Worm (Caenorhabditis elegans): ENCODE results near the gene ceh-43.

The ceh-43 gene

DNA sequence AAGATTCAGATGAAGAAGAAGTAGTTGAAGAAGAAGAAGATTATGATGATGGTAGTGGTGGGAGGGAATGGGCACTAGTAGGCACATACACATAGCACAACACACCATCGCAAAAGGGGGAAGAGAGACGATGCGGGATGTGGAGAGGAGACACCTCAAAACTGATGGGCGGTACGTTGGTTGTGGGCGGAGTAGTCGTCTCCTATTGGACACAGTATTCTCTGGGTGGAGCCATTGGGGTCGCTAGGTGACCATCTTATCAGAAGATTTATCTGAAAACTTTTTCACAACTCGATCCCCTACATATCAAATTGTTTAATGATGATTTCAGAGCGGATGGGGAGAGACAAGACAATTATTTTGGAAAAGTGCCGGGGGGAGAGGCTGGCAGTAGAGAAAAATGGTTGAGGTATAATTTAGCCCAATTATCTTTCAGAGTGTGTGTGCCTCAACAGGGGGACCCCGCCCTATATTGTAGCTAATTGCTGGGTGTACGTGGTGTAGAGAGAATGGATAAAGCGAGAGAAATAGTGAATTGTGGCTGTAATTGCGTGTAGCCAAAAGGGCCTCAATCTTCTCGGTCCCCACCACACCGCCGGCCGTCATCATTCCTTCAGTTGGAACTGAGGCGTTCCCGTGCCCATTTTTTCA, 1.2 kb upstream of the ceh-43 start:
- TF ChIP-seq T22C8.4 (GFP tag; IDR thresholded peaks at IDR 0.05) (no peak), ztf-29 (GFP tag; IDR thresholded peaks at IDR 0.05) (no peak), flt-1 (GFP tag; IDR thresholded peaks at IDR 0.05) (0 out of 2 replicates have a peak, but pooled peaks have one; percentile 13), tab-1 (GFP tag; IDR thresholded peaks at IDR 0.05) (peak; percentile 49; the same call in 1 of the 2 replicates), ref-1 (GFP tag; conservative IDR thresholded peaks at IDR 0.05) (no peak), cog-1 (tag; optimal IDR thresholded peaks at IDR 0.05) (no peak), klf-2 (GFP tag; conservative IDR thresholded peaks at IDR 0.05) (no peak), ztf-23 (GFP tag; IDR thresholded peaks at IDR 0.05) (0 out of 2 replicates have a peak, but pooled peaks have one; percentile 5), med-1 (GFP tag; optimal IDR thresholded peaks at IDR 0.05; ENCODE audit: insufficient read depth) (no peak)

DNA sequence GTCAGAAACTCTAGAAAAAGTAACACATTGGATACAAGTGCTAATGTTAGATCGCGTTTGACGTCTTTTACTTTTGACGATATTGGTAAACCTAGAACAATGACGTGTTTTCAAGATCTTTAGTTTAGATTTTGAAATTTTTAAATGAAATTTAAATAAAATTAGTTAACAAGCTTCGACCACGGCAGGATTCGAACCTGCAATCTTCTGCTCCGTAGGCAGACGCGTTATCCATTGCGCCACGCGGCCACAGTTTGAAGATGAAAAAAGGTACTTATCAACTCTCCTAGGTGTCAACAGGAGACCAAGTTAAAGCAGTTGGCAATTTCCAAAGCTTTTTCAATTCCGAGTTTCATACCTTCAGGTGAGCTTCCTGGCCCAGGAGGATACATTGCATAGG, 386 bp downstream of the ceh-43 start:
- no peak for TF ChIP-seq ztf-29 (GFP tag; IDR thresholded peaks at IDR 0.05)
- no peak for TF ChIP-seq cog-1 (tag; optimal IDR thresholded peaks at IDR 0.05)
- no peak for TF ChIP-seq T22C8.4 (GFP tag; IDR thresholded peaks at IDR 0.05)
- TF ChIP-seq ztf-23 (GFP tag; IDR thresholded peaks at IDR 0.05): no peak
- TF ChIP-seq med-1 (GFP tag; optimal IDR thresholded peaks at IDR 0.05; ENCODE audit: insufficient read depth): no peak
- TF ChIP-seq ref-1 (GFP tag; conservative IDR thresholded peaks at IDR 0.05): no peak
- no peak for TF ChIP-seq tab-1 (GFP tag; IDR thresholded peaks at IDR 0.05)
- TF ChIP-seq flt-1 (GFP tag; IDR thresholded peaks at IDR 0.05): no peak
- TF ChIP-seq klf-2 (GFP tag; conservative IDR thresholded peaks at IDR 0.05): no peak

DNA sequence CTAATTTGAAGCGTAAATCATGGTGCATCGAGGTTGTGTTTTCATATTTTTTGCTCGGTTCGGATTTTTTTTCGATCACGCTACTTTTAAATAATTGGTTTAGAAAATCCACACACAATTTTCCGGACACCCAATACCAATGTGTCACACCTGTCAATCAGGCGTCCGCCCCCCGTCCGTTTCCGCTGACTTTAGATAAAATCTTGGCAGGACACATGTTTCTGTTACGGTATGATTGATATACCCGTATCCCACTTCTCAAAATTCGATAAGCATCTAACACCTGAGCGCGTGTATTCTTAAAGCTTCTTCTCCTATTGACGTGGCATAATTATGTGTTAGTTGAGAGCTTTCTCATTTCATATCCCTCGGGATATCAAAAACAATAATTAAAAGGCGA, 1.7 kb downstream of the ceh-43 start:
- TF ChIP-seq flt-1 (GFP tag; IDR thresholded peaks at IDR 0.05): no peak
- TF ChIP-seq ref-1 (GFP tag; conservative IDR thresholded peaks at IDR 0.05): no peak
- TF ChIP-seq ztf-23 (GFP tag; IDR thresholded peaks at IDR 0.05): no peak
- no peak for TF ChIP-seq cog-1 (tag; optimal IDR thresholded peaks at IDR 0.05)
- TF ChIP-seq ztf-29 (GFP tag; IDR thresholded peaks at IDR 0.05): no peak
- TF ChIP-seq tab-1 (GFP tag; IDR thresholded peaks at IDR 0.05): no peak
- no peak for TF ChIP-seq med-1 (GFP tag; optimal IDR thresholded peaks at IDR 0.05; ENCODE audit: insufficient read depth)
- no peak for TF ChIP-seq T22C8.4 (GFP tag; IDR thresholded peaks at IDR 0.05)
- TF ChIP-seq klf-2 (GFP tag; conservative IDR thresholded peaks at IDR 0.05): no peak

DNA sequence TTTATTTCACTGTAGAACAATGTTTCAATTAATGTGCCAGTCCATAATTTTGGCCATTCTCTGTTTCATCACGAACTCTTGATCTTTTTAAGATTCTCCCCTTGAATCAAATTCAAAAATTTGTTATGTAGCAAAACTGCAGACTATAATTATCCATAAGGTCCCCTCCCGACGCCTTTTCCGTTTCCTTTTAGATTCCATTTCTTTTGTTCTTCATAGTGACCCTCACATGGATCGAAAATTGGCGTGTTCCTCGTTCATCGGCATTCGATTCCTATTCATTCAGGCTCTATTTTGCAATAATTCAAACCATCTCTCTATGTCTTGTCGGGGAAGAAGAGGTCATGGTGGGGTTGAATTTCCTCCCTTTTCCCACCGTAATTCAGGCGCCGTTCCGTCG, 5.3 kb downstream of the ceh-43 start:
- TF ChIP-seq T22C8.4 (GFP tag; IDR thresholded peaks at IDR 0.05) (no peak), ref-1 (GFP tag; conservative IDR thresholded peaks at IDR 0.05) (no peak), med-1 (GFP tag; optimal IDR thresholded peaks at IDR 0.05; ENCODE audit: insufficient read depth) (no peak), ztf-29 (GFP tag; IDR thresholded peaks at IDR 0.05) (no peak), flt-1 (GFP tag; IDR thresholded peaks at IDR 0.05) (no peak), tab-1 (GFP tag; IDR thresholded peaks at IDR 0.05) (no peak), klf-2 (GFP tag; conservative IDR thresholded peaks at IDR 0.05) (no peak), cog-1 (tag; optimal IDR thresholded peaks at IDR 0.05) (no peak), ztf-23 (GFP tag; IDR thresholded peaks at IDR 0.05) (no peak)

DNA sequence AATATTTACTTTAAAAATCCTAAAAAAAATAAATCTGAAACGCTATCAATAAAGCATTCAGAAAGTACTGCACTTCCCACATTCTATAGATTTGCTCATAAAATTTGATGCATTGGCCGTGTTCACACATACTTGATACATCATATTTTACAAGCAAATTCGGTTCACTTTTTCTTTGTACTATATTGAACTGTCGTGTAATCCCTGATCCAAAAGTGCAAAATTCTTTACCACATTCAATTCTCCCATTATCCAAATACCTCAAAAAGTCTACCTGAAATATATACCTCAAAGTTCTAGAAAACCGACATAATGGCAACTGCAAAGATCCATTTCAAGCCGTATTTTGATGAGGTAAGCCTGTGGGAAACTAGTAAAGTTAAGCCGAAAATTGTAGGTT, 8.0 kb downstream of the ceh-43 start, which contains the start of gene nex-3:
Gene nex-3 (plus strand): TSS at position 301 of the 400 bp plus-strand sequence.
- TF ChIP-seq ref-1 (GFP tag; conservative IDR thresholded peaks at IDR 0.05) (no peak), cog-1 (tag; optimal IDR thresholded peaks at IDR 0.05) (no peak), flt-1 (GFP tag; IDR thresholded peaks at IDR 0.05) (no peak), tab-1 (GFP tag; IDR thresholded peaks at IDR 0.05) (no peak), ztf-23 (GFP tag; IDR thresholded peaks at IDR 0.05) (no peak), klf-2 (GFP tag; conservative IDR thresholded peaks at IDR 0.05) (no peak), T22C8.4 (GFP tag; IDR thresholded peaks at IDR 0.05) (no peak), ztf-29 (GFP tag; IDR thresholded peaks at IDR 0.05) (no peak), med-1 (GFP tag; optimal IDR thresholded peaks at IDR 0.05; ENCODE audit: insufficient read depth) (no peak)

DNA sequence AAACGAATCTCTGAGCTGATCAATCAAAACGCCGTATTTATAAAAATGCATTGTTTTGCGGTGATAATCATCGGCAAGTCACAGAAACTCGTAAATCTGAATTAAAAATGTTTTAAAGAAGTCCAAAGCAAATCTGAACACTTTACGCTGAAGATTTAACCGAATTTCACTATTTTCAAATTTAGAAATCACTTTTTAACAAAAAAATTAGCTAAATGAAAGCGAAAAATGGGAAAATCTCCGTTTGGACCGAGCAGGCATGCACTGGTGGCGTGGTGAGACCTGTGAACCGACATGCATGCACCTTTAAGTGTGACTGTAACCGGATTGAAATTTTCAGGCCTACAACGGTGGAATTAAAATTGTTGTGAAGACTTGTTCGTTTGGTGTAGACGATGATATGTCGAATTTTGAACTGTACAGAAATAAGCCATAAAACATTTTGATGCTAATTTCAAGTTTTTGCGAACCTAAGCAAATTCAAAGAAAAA, 10.2 kb downstream of the ceh-43 start, which contains the start of gene C28A5.2:
Gene C28A5.2 (minus strand): TSS at position 51 of the 491 bp plus-strand sequence.
- TF ChIP-seq flt-1 (GFP tag; IDR thresholded peaks at IDR 0.05): no peak
- TF ChIP-seq ref-1 (GFP tag; conservative IDR thresholded peaks at IDR 0.05): no peak
- TF ChIP-seq cog-1 (tag; optimal IDR thresholded peaks at IDR 0.05): no peak
- TF ChIP-seq tab-1 (GFP tag; IDR thresholded peaks at IDR 0.05): no peak
- TF ChIP-seq med-1 (GFP tag; optimal IDR thresholded peaks at IDR 0.05; ENCODE audit: insufficient read depth): no peak

DNA sequence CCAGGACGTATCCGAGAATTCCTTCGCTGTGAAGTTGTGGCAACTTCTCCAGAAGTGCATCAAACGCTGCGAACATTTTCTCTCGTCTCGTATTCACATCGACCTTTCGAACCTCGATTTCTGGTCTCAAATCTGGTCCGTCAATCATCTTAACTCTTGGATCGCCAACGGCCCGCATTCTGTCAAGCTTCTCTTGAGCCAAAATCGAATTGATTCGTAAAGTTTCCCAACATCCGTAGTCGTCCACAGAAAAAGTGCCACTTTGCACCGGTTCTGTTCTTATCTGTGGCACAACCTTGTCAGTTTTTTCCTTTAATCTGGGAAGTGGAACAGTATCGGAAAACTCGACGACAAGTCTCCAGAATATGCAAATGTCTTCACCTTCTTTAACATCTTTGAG, 14.5 kb downstream of the ceh-43 start:
- TF ChIP-seq ztf-23 (GFP tag; IDR thresholded peaks at IDR 0.05) (no peak), ref-1 (GFP tag; conservative IDR thresholded peaks at IDR 0.05) (no peak), med-1 (GFP tag; optimal IDR thresholded peaks at IDR 0.05; ENCODE audit: insufficient read depth) (no peak), flt-1 (GFP tag; IDR thresholded peaks at IDR 0.05) (no peak), T22C8.4 (GFP tag; IDR thresholded peaks at IDR 0.05) (no peak), tab-1 (GFP tag; IDR thresholded peaks at IDR 0.05) (no peak), klf-2 (GFP tag; conservative IDR thresholded peaks at IDR 0.05) (no peak), ztf-29 (GFP tag; IDR thresholded peaks at IDR 0.05) (no peak), cog-1 (tag; optimal IDR thresholded peaks at IDR 0.05) (no peak)

DNA sequence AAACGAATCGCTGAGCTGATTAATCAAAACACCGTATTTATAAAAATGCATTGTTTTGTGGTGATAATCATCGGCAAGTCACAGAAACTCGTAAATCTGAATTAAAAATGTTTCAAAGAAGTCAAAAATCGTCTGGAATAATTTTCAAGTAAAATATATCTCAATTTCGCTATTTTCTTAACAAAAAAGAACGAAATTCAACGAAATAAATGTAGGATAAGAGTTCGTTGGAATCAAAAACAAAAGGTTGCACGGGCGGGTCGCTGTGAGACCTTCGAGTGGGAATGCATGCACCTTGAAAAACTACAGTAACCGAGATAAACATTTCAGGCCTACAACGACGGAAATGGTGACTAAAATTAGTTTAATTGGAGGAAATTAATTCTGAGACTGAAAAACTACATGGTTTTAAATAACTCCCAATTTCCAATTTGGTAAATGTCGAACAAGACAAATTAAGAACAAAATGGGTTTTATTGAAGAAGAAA, 15.4 kb downstream of the ceh-43 start, which contains the start of gene C28A5.1:
Gene C28A5.1 (minus strand): TSS at position 51 of the 488 bp plus-strand sequence.
- TF ChIP-seq ztf-29 (GFP tag; IDR thresholded peaks at IDR 0.05): no peak
- no peak for TF ChIP-seq T22C8.4 (GFP tag; IDR thresholded peaks at IDR 0.05)
- no peak for TF ChIP-seq klf-2 (GFP tag; conservative IDR thresholded peaks at IDR 0.05)
- no peak for TF ChIP-seq med-1 (GFP tag; optimal IDR thresholded peaks at IDR 0.05; ENCODE audit: insufficient read depth)
- TF ChIP-seq ztf-23 (GFP tag; IDR thresholded peaks at IDR 0.05): no peak
- no peak for TF ChIP-seq ref-1 (GFP tag; conservative IDR thresholded peaks at IDR 0.05)
- TF ChIP-seq tab-1 (GFP tag; IDR thresholded peaks at IDR 0.05): no peak
- no peak for TF ChIP-seq flt-1 (GFP tag; IDR thresholded peaks at IDR 0.05)
- no peak for TF ChIP-seq cog-1 (tag; optimal IDR thresholded peaks at IDR 0.05)

DNA sequence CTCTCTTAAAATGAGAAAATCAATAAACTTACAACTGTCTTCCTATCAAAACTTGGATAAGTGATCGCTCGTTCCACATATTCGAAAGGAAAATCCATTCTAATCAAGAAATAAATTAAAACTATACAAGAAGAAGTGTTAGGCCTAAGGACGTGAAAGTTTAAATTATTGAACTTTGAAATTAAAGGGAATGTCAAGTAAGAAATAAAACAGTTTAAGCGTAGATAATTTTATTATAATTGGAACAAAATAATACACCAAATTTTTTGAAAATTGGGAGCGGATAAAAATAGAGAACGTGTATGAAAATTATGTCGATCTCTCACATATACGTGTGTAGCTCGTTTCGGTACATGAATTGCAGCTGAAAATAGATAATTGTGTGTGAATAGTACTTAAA, 20.3 kb downstream of the ceh-43 start, which contains the start of gene C28A5.6:
Gene C28A5.6 (minus strand): TSS at position 101 of the 400 bp plus-strand sequence.
- TF ChIP-seq tab-1 (GFP tag; IDR thresholded peaks at IDR 0.05): no peak
- no peak for TF ChIP-seq flt-1 (GFP tag; IDR thresholded peaks at IDR 0.05)
- no peak for TF ChIP-seq T22C8.4 (GFP tag; IDR thresholded peaks at IDR 0.05)
- no peak for TF ChIP-seq ztf-23 (GFP tag; IDR thresholded peaks at IDR 0.05)
- no peak for TF ChIP-seq cog-1 (tag; optimal IDR thresholded peaks at IDR 0.05)
- TF ChIP-seq med-1 (GFP tag; optimal IDR thresholded peaks at IDR 0.05; ENCODE audit: insufficient read depth): no peak
- TF ChIP-seq ref-1 (GFP tag; conservative IDR thresholded peaks at IDR 0.05): no peak
- no peak for TF ChIP-seq klf-2 (GFP tag; conservative IDR thresholded peaks at IDR 0.05)
- no peak for TF ChIP-seq ztf-29 (GFP tag; IDR thresholded peaks at IDR 0.05)
